Worm (Caenorhabditis elegans): ENCODE data around the gene C34C12.2.

- no peak for TF ChIP-seq med-1 (GFP tag; optimal IDR thresholded peaks at IDR 0.05; ENCODE audit: insufficient read depth)
- TF ChIP-seq T22C8.4 (GFP tag; IDR thresholded peaks at IDR 0.05): no peak
- no peak for TF ChIP-seq ztf-29 (GFP tag; IDR thresholded peaks at IDR 0.05)
- no peak for TF ChIP-seq flt-1 (GFP tag; IDR thresholded peaks at IDR 0.05)
- no peak for TF ChIP-seq cog-1 (tag; optimal IDR thresholded peaks at IDR 0.05)
- no peak for TF ChIP-seq ref-1 (GFP tag; conservative IDR thresholded peaks at IDR 0.05)
- no peak for TF ChIP-seq klf-2 (GFP tag; conservative IDR thresholded peaks at IDR 0.05)
Measured at ce11 chrIII:3475497-3475896, 21.9 kb downstream of the C34C12.2 start, which contains the start of gene C34C12.9.

All from whole organism, midembryonic.